Fruit fly (Drosophila melanogaster): Measurements from ENCODE around the gene RpS4.

The RpS4 gene

DNA sequence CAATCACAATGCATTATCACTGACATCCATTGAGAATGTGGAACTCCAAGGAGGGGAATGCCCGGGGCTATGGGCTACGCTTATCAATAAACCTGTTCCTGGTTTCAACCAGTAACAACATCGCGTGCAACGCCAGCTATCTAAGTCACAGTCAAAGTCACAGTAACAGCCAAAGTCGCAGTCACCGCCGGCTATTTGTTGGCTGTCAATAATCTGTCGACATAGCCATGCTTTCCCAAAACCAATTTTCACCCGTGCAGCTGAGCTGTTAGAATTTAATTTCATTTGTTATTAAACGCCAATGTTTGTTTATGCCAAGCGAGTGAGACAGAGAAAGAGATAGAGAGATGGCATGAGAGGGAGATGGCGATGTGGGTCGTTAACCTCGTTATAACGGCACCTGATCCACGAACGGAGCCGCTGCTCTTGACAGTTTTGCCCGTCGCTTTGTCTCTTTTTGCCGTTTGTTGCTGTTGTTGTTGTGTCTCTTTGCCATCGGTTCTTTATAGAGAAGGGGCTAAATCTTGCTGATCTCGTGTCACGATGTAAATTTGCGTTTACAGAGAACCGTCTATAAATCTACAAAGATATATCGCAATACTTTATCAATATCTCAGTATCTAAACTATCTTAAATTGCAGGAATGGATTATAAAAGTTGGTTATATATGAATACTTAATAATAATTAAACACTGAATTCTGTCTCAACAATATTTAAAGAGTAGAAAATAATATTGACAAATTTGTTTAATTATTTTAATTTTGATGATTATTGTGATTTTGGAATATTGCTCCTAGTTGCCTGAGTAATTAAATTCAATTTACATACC lies 9.3 kb upstream of the RpS4 start (continued):
- TF ChIP-seq bsh (GFP tag; optimal IDR thresholded peaks at IDR 0.05) (peak in 1 of 2 experiments; percentile 16), CG12659 (GFP tag; optimal IDR thresholded peaks at IDR 0.05) (peak; percentile 29), CG42726 (GFP tag; IDR thresholded peaks at IDR 0.05; ENCODE audit: partially characterized antibody) (no peak), Doc3 (GFP tag; IDR thresholded peaks at IDR 0.05; ENCODE audit: partially characterized antibody) (no peak; the same call in 1 of the 3 replicates), Dip3 (GFP tag; optimal IDR thresholded peaks at IDR 0.05) (no peak), schlank (tag; optimal IDR thresholded peaks at IDR 0.05) (no peak), Asciz (GFP tag; optimal IDR thresholded peaks at IDR 0.05) (no peak), phol (tag; optimal IDR thresholded peaks at IDR 0.05) (peak; percentile 37), CG14710 (tag; optimal IDR thresholded peaks at IDR 0.05) (peak; percentile 49), chinmo (GFP tag; IDR thresholded peaks at IDR 0.05; ENCODE audit: partially characterized antibody) (0 out of 4 replicates have a peak, but pooled peaks have one; percentile 66), scrt (GFP tag; optimal IDR thresholded peaks at IDR 0.05) (no peak), her (GFP tag; optimal IDR thresholded peaks at IDR 0.05) (no peak), CG12219 (GFP tag; optimal IDR thresholded peaks at IDR 0.05) (no peak), bigmax (GFP tag; optimal IDR thresholded peaks at IDR 0.05) (no peak), Hr3 (GFP tag; optimal IDR thresholded peaks at IDR 0.05) (peak; percentile 16), CG3847 (GFP tag; IDR thresholded peaks at IDR 0.05) (no peak), gt (GFP tag; IDR thresholded peaks at IDR 0.05) (no peak), toy (GFP tag; IDR thresholded peaks at IDR 0.05) (no peak), tgo (GFP tag; IDR thresholded peaks at IDR 0.05) (no peak), slou (GFP tag; optimal IDR thresholded peaks at IDR 0.05) (no peak), CG2129 (GFP tag; IDR thresholded peaks at IDR 0.05; ENCODE audit: partially characterized antibody) (no peak; the same call in 1 of the 2 replicates), CoRest (tag; optimal IDR thresholded peaks at IDR 0.05) (peak; percentile 30), CG10209 (GFP tag; optimal IDR thresholded peaks at IDR 0.05) (peak; percentile 11), Dad (GFP tag; optimal IDR thresholded peaks at IDR 0.05) (no peak), ato (GFP tag; IDR thresholded peaks at IDR 0.05; ENCODE audit: partially characterized antibody) (no peak), sd (tag; optimal IDR thresholded peaks at IDR 0.05) (peak; percentile 22), MBD-R2 (GFP tag; IDR thresholded peaks at IDR 0.05) (no peak), CG30431 (GFP tag; optimal IDR thresholded peaks at IDR 0.05) (no peak), usp (GFP tag; optimal IDR thresholded peaks at IDR 0.05) (no peak), CG33213 (GFP tag; optimal IDR thresholded peaks at IDR 0.05) (no peak), Gsc (GFP tag; IDR thresholded peaks at IDR 0.05) (no peak), BtbVII (GFP tag; optimal IDR thresholded peaks at IDR 0.05) (no peak), Xbp1 (GFP tag; optimal IDR thresholded peaks at IDR 0.05) (no peak), Nf-YB (GFP tag; optimal IDR thresholded peaks at IDR 0.05) (peak; percentile 13), vfl (GFP tag; optimal IDR thresholded peaks at IDR 0.05) (no peak), abd-A (tag; optimal IDR thresholded peaks at IDR 0.05) (peak; percentile 80), fu2 (GFP tag; optimal IDR thresholded peaks at IDR 0.05) (no peak), HLH54F (GFP tag; optimal IDR thresholded peaks at IDR 0.05) (no peak), CG15011 (GFP tag; optimal IDR thresholded peaks at IDR 0.05) (no peak), CG6813 (GFP tag; optimal IDR thresholded peaks at IDR 0.05) (no peak), gem (tag; optimal IDR thresholded peaks at IDR 0.05) (peak; percentile 56), pum (GFP tag; optimal IDR thresholded peaks at IDR 0.05) (no peak), Dref (GFP tag; IDR thresholded peaks at IDR 0.05) (no peak), lov (optimal IDR thresholded peaks at IDR 0.05) (no peak), lov (GFP tag; IDR thresholded peaks at IDR 0.05) (no peak; the same call in 2 of the 3 replicates), tll (GFP tag; optimal IDR thresholded peaks at IDR 0.05) (peak in 1 of 2 experiments; percentile 30), CG43689 (GFP tag; IDR thresholded peaks at IDR 0.05) (0 out of 2 replicates have a peak, but pooled peaks have one; percentile 3), Atf6 (GFP tag; IDR thresholded peaks at IDR 0.05) (no peak)
